Worm (Caenorhabditis elegans): ENCODE measurements around the gene asp-17.
A peak's percentile ranks its signal among the peaks of the same experiment; 100 is the strongest.

The asp-17 gene

ce11 chrV:19068888-19069287 is 31.8 kb upstream of the asp-17 start:
- TF ChIP-seq lin-39 (tag; optimal IDR thresholded peaks at IDR 0.05) (no peak), ZK546.5 (tag; optimal IDR thresholded peaks at IDR 0.05) (no peak), sem-4 (tag; optimal IDR thresholded peaks at IDR 0.05) (no peak), lin-13 (GFP tag; optimal IDR thresholded peaks at IDR 0.05) (no peak), mdl-1 (tag; optimal IDR thresholded peaks at IDR 0.05) (no peak), unc-39 (tag; optimal IDR thresholded peaks at IDR 0.05) (no peak), snpc-4 (tag; optimal IDR thresholded peaks at IDR 0.05) (no peak), ztf-1 (GFP tag; conservative IDR thresholded peaks at IDR 0.05) (no peak), lin-11 (tag; optimal IDR thresholded peaks at IDR 0.05) (no peak), unc-62 (GFP tag; optimal IDR thresholded peaks at IDR 0.05) (no peak), ama-1 (optimal IDR thresholded peaks at IDR 0.05) (no peak), zag-1 (tag; optimal IDR thresholded peaks at IDR 0.05) (no peak), nhr-10 (tag; optimal IDR thresholded peaks at IDR 0.05) (no peak), alr-1 (tag; optimal IDR thresholded peaks at IDR 0.05) (no peak), sma-9 (GFP tag; optimal IDR thresholded peaks at IDR 0.05) (no peak), sma-9 (tag; optimal IDR thresholded peaks at IDR 0.05) (no peak), sma-3 (GFP tag; optimal IDR thresholded peaks at IDR 0.05) (no peak), F13H6.1 (tag; optimal IDR thresholded peaks at IDR 0.05) (no peak), nhr-237 (tag; optimal IDR thresholded peaks at IDR 0.05) (no peak), egl-27 (tag; optimal IDR thresholded peaks at IDR 0.05) (no peak), elt-3 (tag; optimal IDR thresholded peaks at IDR 0.05) (no peak)

- TF ChIP-seq nhr-129 (tag; optimal IDR thresholded peaks at IDR 0.05) (no peak), nhr-12 (tag; optimal IDR thresholded peaks at IDR 0.05) (no peak)
Observed at ce11 chrV:19063326-19063725, 26.2 kb upstream of the asp-17 start.

ce11 chrV:19059873-19060272 is 22.8 kb upstream of the asp-17 start, which contains the start of gene twk-46:
Gene twk-46, plus strand, starts transcription at chrV:19060173.
- TF ChIP-seq nhr-129 (tag; optimal IDR thresholded peaks at IDR 0.05) (no peak), nhr-11 (tag; optimal IDR thresholded peaks at IDR 0.05) (no peak), nhr-77 (tag; optimal IDR thresholded peaks at IDR 0.05) (no peak), ztf-11 (tag; optimal IDR thresholded peaks at IDR 0.05) (no peak), lin-39 (tag; optimal IDR thresholded peaks at IDR 0.05) (no peak), C34F6.9 (tag; optimal IDR thresholded peaks at IDR 0.05) (no peak), ztf-1 (GFP tag; conservative IDR thresholded peaks at IDR 0.05) (no peak), nhr-21 (tag; optimal IDR thresholded peaks at IDR 0.05) (no peak)

ce11 chrV:19058086-19058485 is 21.0 kb upstream of the asp-17 start:
- TF ChIP-seq skn-1 (tag; optimal IDR thresholded peaks at IDR 0.05) (no peak), zag-1 (tag; optimal IDR thresholded peaks at IDR 0.05) (no peak)

ce11 chrV:19057602-19058001 is 20.5 kb upstream of the asp-17 start:
- TF ChIP-seq mab-5 (tag; optimal IDR thresholded peaks at IDR 0.05) (peak; percentile 80), sem-4 (tag; optimal IDR thresholded peaks at IDR 0.05) (no peak), unc-55 (GFP tag; optimal IDR thresholded peaks at IDR 0.05) (peak; percentile 66)

- no peak for TF ChIP-seq sma-9 (GFP tag; optimal IDR thresholded peaks at IDR 0.05)
- TF ChIP-seq sma-9 (tag; optimal IDR thresholded peaks at IDR 0.05) = no peak
- TF ChIP-seq crh-2 (tag; optimal IDR thresholded peaks at IDR 0.05) = peak; percentile 86
- TF ChIP-seq sma-3 (GFP tag; optimal IDR thresholded peaks at IDR 0.05) = peak; percentile 29
- peak; percentile 39 for TF ChIP-seq gmeb-1 (tag; optimal IDR thresholded peaks at IDR 0.05)
- peak; percentile 24 for TF ChIP-seq skn-1 (tag; optimal IDR thresholded peaks at IDR 0.05)
- peak; percentile 65 for TF ChIP-seq fos-1 (tag; optimal IDR thresholded peaks at IDR 0.05)
Observed at ce11 chrV:19053281-19053680, 16.2 kb upstream of the asp-17 start.

- TF ChIP-seq fos-1 (tag; optimal IDR thresholded peaks at IDR 0.05) (peak; percentile 39), blmp-1 (tag; optimal IDR thresholded peaks at IDR 0.05; ENCODE audit: insufficient read depth) (peak; percentile 16), nhr-10 (tag; optimal IDR thresholded peaks at IDR 0.05) (no peak), egl-27 (tag; optimal IDR thresholded peaks at IDR 0.05) (no peak), crh-2 (tag; optimal IDR thresholded peaks at IDR 0.05) (peak; percentile 58), F13H6.1 (tag; optimal IDR thresholded peaks at IDR 0.05) (peak; percentile 16), sma-9 (GFP tag; optimal IDR thresholded peaks at IDR 0.05) (peak; percentile 36), sma-9 (tag; optimal IDR thresholded peaks at IDR 0.05) (no peak)
Observed at ce11 chrV:19051425-19051824, 14.3 kb upstream of the asp-17 start.
